Fruit fly (Drosophila melanogaster): ENCODE measurements around the gene CG4198.
A peak's percentile ranks its signal among the peaks of the same experiment; 100 is the strongest.

The CG4198 gene

dm6 chrX:5311838-5312339 lies 1.2 kb upstream of the CG4198 start, which contains the start of the genes TrxT and dhd (continued):
- TF ChIP-seq CG12299 (tag; optimal IDR thresholded peaks at IDR 0.05) (no peak), insv (GFP tag; optimal IDR thresholded peaks at IDR 0.05) (no peak), Fer3 (tag; optimal IDR thresholded peaks at IDR 0.05) (peak; percentile 3), CG4360 (GFP tag; IDR thresholded peaks at IDR 0.05) (no peak), lilli (GFP tag; optimal IDR thresholded peaks at IDR 0.05) (no peak), CG34376 (GFP tag; optimal IDR thresholded peaks at IDR 0.05) (no peak), Ada2b (GFP tag; IDR thresholded peaks at IDR 0.05) (no peak), eve (GFP tag; optimal IDR thresholded peaks at IDR 0.05) (no peak), H15 (GFP tag; IDR thresholded peaks at IDR 0.05) (no peak), Dbx (GFP tag; IDR thresholded peaks at IDR 0.05) (0 out of 3 replicates have a peak, but pooled peaks have one; percentile 51), ssp (GFP tag; IDR thresholded peaks at IDR 0.05) (peak; percentile 21; the same call in 1 of the 2 replicates), MESR4 (GFP tag; optimal IDR thresholded peaks at IDR 0.05) (peak; percentile 5), CG14050 (GFP tag; IDR thresholded peaks at IDR 0.05) (no peak), Gsc (GFP tag; IDR thresholded peaks at IDR 0.05) (no peak), CG42726 (GFP tag; IDR thresholded peaks at IDR 0.05; ENCODE audit: partially characterized antibody) (no peak), CG4854 (GFP tag; optimal IDR thresholded peaks at IDR 0.05) (no peak), Side (GFP tag; optimal IDR thresholded peaks at IDR 0.05) (no peak), pros (GFP tag; optimal IDR thresholded peaks at IDR 0.05) (no peak), danr (GFP tag; IDR thresholded peaks at IDR 0.05) (no peak), CG3163 (GFP tag; optimal IDR thresholded peaks at IDR 0.05) (no peak), Hr3 (GFP tag; optimal IDR thresholded peaks at IDR 0.05) (no peak), CG17385 (GFP tag; optimal IDR thresholded peaks at IDR 0.05) (no peak), Deaf1 (tag; optimal IDR thresholded peaks at IDR 0.05) (no peak), corto (GFP tag; optimal IDR thresholded peaks at IDR 0.05) (no peak), CHES-1-like (GFP tag; optimal IDR thresholded peaks at IDR 0.05) (peak; percentile 38), CG1792 (GFP tag; optimal IDR thresholded peaks at IDR 0.05) (no peak), ase (GFP tag; IDR thresholded peaks at IDR 0.05) (no peak), hth (optimal IDR thresholded peaks at IDR 0.05) (no peak), slbo (GFP tag; IDR thresholded peaks at IDR 0.05) (no peak), zf30C (GFP tag; optimal IDR thresholded peaks at IDR 0.05) (no peak), CG6765 (GFP tag; optimal IDR thresholded peaks at IDR 0.05) (peak; percentile 36), onecut (GFP tag; IDR thresholded peaks at IDR 0.05) (0 out of 2 replicates have a peak, but pooled peaks have one; percentile 16), CG10654 (GFP tag; optimal IDR thresholded peaks at IDR 0.05) (no peak), bbx (GFP tag; IDR thresholded peaks at IDR 0.05; ENCODE audit: partially characterized antibody) (peak; percentile 66), CG11696 (GFP tag; IDR thresholded peaks at IDR 0.05) (no peak), CG8388 (GFP tag; optimal IDR thresholded peaks at IDR 0.05) (no peak), CG16815 (GFP tag; optimal IDR thresholded peaks at IDR 0.05) (no peak), Nf-YB (GFP tag; optimal IDR thresholded peaks at IDR 0.05) (no peak), z (GFP tag; IDR thresholded peaks at IDR 0.05) (no peak), sob (GFP tag; IDR thresholded peaks at IDR 0.05) (no peak; the same call in 1 of the 2 replicates), hb (GFP tag; IDR thresholded peaks at IDR 0.05; ENCODE audit: partially characterized antibody) (no peak), CG10959 (GFP tag; IDR thresholded peaks at IDR 0.05) (no peak), Lpt (GFP tag; optimal IDR thresholded peaks at IDR 0.05) (no peak), CG13123 (GFP tag; optimal IDR thresholded peaks at IDR 0.05) (no peak), CG18764 (GFP tag; optimal IDR thresholded peaks at IDR 0.05) (no peak), CG14965 (GFP tag; optimal IDR thresholded peaks at IDR 0.05; ENCODE audit: borderline replicate concordance) (no peak), CG18476 (GFP tag; optimal IDR thresholded peaks at IDR 0.05) (no peak), CG8359 (GFP tag; optimal IDR thresholded peaks at IDR 0.05; ENCODE audit: borderline replicate concordance) (no peak), CG7786 (GFP tag; optimal IDR thresholded peaks at IDR 0.05) (no peak), Stat92E (GFP tag; optimal IDR thresholded peaks at IDR 0.05) (no peak), HLH54F (GFP tag; optimal IDR thresholded peaks at IDR 0.05) (no peak), trh (GFP tag; optimal IDR thresholded peaks at IDR 0.05) (no peak)
